Worm (Caenorhabditis elegans): ENCODE results near the gene gly-9.

gly-9 gene

ce11 chrIII:11290554-11290953 lies at the start of gene gly-9, which contains the start of the genes mib-1 and smc-3:
gly-9 (minus strand) TSS chrIII:11290580.
mib-1 (minus strand) TSS chrIII:11290676.
smc-3 (plus strand) TSS chrIII:11290904.
- TF ChIP-seq ceh-39 (tag; optimal IDR thresholded peaks at IDR 0.05), result no peak
- peak; percentile 6 for TF ChIP-seq lsy-2 (tag; optimal IDR thresholded peaks at IDR 0.05)
- no peak for TF ChIP-seq tbx-8 (GFP tag; optimal IDR thresholded peaks at IDR 0.05)
- TF ChIP-seq nhr-237 (tag; optimal IDR thresholded peaks at IDR 0.05), result peak; percentile 24
- no peak for TF ChIP-seq ceh-43 (GFP tag; optimal IDR thresholded peaks at IDR 0.05)
- TF ChIP-seq ces-1 (GFP tag; optimal IDR thresholded peaks at IDR 0.05), result peak; percentile 5
- peak; percentile 18 for TF ChIP-seq lin-13 (tag; optimal IDR thresholded peaks at IDR 0.05)

- TF ChIP-seq nhr-76 (tag; optimal IDR thresholded peaks at IDR 0.05) (no peak), cnd-1 (tag; optimal IDR thresholded peaks at IDR 0.05) (no peak), bed-3 (GFP tag; optimal IDR thresholded peaks at IDR 0.05) (no peak), M03D4.4 (tag; optimal IDR thresholded peaks at IDR 0.05) (no peak), ceh-43 (GFP tag; optimal IDR thresholded peaks at IDR 0.05) (no peak), snpc-4 (tag; optimal IDR thresholded peaks at IDR 0.05) (no peak), lin-13 (tag; optimal IDR thresholded peaks at IDR 0.05) (no peak), mep-1 (tag; optimal IDR thresholded peaks at IDR 0.05) (no peak), lsy-2 (tag; optimal IDR thresholded peaks at IDR 0.05) (no peak), sem-2 (GFP tag; optimal IDR thresholded peaks at IDR 0.05) (no peak), unc-39 (tag; optimal IDR thresholded peaks at IDR 0.05) (no peak), unc-120 (tag; optimal IDR thresholded peaks at IDR 0.05; ENCODE audit: poor library complexity, severe bottlenecking) (no peak), drap-1 (GFP tag; optimal IDR thresholded peaks at IDR 0.05) (no peak), sptf-1 (tag; optimal IDR thresholded peaks at IDR 0.05) (no peak)
These were observed 47.2 kb upstream of the gly-9 start for ce11 chrIII:11337627-11338026.

ce11 chrIII:11336072-11336471 lies 45.7 kb upstream of the gly-9 start:
- TF ChIP-seq blmp-1 (tag; optimal IDR thresholded peaks at IDR 0.05) (no peak), unc-39 (tag; optimal IDR thresholded peaks at IDR 0.05) (no peak), elt-3 (tag; optimal IDR thresholded peaks at IDR 0.05) (no peak), ham-2 (GFP tag; optimal IDR thresholded peaks at IDR 0.05) (no peak), nhr-12 (tag; optimal IDR thresholded peaks at IDR 0.05) (no peak), lsy-2 (tag; optimal IDR thresholded peaks at IDR 0.05) (no peak), drap-1 (GFP tag; optimal IDR thresholded peaks at IDR 0.05) (no peak), ceh-43 (GFP tag; optimal IDR thresholded peaks at IDR 0.05) (no peak), nhr-2 (tag; optimal IDR thresholded peaks at IDR 0.05) (no peak), mep-1 (tag; optimal IDR thresholded peaks at IDR 0.05) (no peak), pha-4 (tag; optimal IDR thresholded peaks at IDR 0.05) (no peak), M03D4.4 (tag; optimal IDR thresholded peaks at IDR 0.05) (no peak), unc-120 (tag; optimal IDR thresholded peaks at IDR 0.05; ENCODE audit: poor library complexity, severe bottlenecking) (no peak), nhr-28 (tag; optimal IDR thresholded peaks at IDR 0.05) (no peak)

ce11 chrIII:11334346-11334745 lies 44.0 kb upstream of the gly-9 start:
- TF ChIP-seq unc-62 (GFP tag; optimal IDR thresholded peaks at IDR 0.05) (no peak), ces-1 (GFP tag; optimal IDR thresholded peaks at IDR 0.05) (peak; percentile 35)

- peak; percentile 78 for TF ChIP-seq ces-1 (GFP tag; optimal IDR thresholded peaks at IDR 0.05)
- TF ChIP-seq unc-62 (GFP tag; optimal IDR thresholded peaks at IDR 0.05), result no peak
These were observed 42.8 kb upstream of the gly-9 start, which contains the start of gene T28D6.5 for ce11 chrIII:11333032-11333732. T28D6.5 (plus strand) TSS chrIII:11333682.

ce11 chrIII:11332306-11332705 lies 41.9 kb upstream of the gly-9 start:
- TF ChIP-seq unc-39 (tag; optimal IDR thresholded peaks at IDR 0.05), result no peak
- no peak for TF ChIP-seq unc-62 (GFP tag; optimal IDR thresholded peaks at IDR 0.05)
- TF ChIP-seq hlh-1 (tag; optimal IDR thresholded peaks at IDR 0.05), result no peak

ce11 chrIII:11324093-11324492 lies 33.7 kb upstream of the gly-9 start:
- no peak for TF ChIP-seq nhr-76 (tag; optimal IDR thresholded peaks at IDR 0.05)
- TF ChIP-seq ceh-39 (tag; optimal IDR thresholded peaks at IDR 0.05), result no peak
- TF ChIP-seq unc-39 (tag; optimal IDR thresholded peaks at IDR 0.05), result no peak
- TF ChIP-seq mab-5 (tag; optimal IDR thresholded peaks at IDR 0.05), result no peak
- TF ChIP-seq unc-62 (GFP tag; optimal IDR thresholded peaks at IDR 0.05), result no peak
- no peak for TF ChIP-seq nhr-12 (tag; optimal IDR thresholded peaks at IDR 0.05)
- no peak for TF ChIP-seq ceh-43 (GFP tag; optimal IDR thresholded peaks at IDR 0.05)
- TF ChIP-seq drap-1 (GFP tag; optimal IDR thresholded peaks at IDR 0.05), result no peak
- TF ChIP-seq sem-2 (GFP tag; optimal IDR thresholded peaks at IDR 0.05), result no peak
- TF ChIP-seq cnd-1 (tag; optimal IDR thresholded peaks at IDR 0.05), result no peak
- no peak for TF ChIP-seq elt-3 (tag; optimal IDR thresholded peaks at IDR 0.05)
- TF ChIP-seq lsy-2 (tag; optimal IDR thresholded peaks at IDR 0.05), result no peak
- TF ChIP-seq nhr-28 (tag; optimal IDR thresholded peaks at IDR 0.05), result no peak
